Worm (Caenorhabditis elegans): ENCODE measurements around the gene F15H10.8.

DNA sequence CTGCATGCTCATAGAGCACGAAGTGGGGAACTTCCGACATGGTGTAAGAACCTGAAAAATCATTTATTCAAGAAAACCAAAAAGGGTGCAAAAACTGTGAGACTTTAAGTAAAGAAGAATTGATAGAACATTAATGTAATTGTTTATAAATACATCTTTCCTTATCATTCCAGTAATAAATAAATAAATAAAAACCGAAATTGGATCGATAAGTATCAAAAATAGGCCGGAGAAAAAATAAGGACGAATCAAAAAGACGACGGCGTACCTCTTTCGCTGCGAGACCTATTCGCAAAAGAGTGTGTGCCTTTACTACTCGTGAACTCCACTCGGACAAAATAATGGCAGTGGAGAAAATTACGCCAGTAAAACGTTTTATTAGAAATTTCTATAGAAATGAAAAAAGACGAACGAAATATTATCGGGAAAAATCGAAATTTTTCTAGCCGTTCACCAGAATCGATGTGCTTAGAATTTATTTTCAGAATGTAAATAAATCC, 49.7 kb downstream of the F15H10.8 start, which contains the start of gene nol-56:
- TF ChIP-seq snpc-3.4 (tag; optimal IDR thresholded peaks at IDR 0.05) (no peak), F37B4.10 (GFP tag; IDR thresholded peaks at IDR 0.05) (no peak)

Measured in whole organism, young adult.